Worm (Caenorhabditis elegans): ENCODE results near the gene R53.4.
A peak's percentile ranks its signal among the peaks of the same experiment; 100 is the strongest.

Gene R53.4

ce11 chrII:9940430-9940829, 27.4 kb downstream of the R53.4 start, which contains the start of gene ufd-3 (continued):
- TF ChIP-seq sptf-1 (tag; optimal IDR thresholded peaks at IDR 0.05) (no peak), C34B4.2 (tag; optimal IDR thresholded peaks at IDR 0.05) (no peak), irx-1 (tag; optimal IDR thresholded peaks at IDR 0.05) (peak; percentile 95), nhr-77 (tag; optimal IDR thresholded peaks at IDR 0.05) (peak; percentile 48), zip-4 (GFP tag; optimal IDR thresholded peaks at IDR 0.05) (peak; percentile 45), Y116A8C.19 (tag; optimal IDR thresholded peaks at IDR 0.05; ENCODE audit: borderline replicate concordance) (peak; percentile 80), efl-3 (GFP tag; optimal IDR thresholded peaks at IDR 0.05) (no peak), rnt-1 (tag; optimal IDR thresholded peaks at IDR 0.05) (peak; percentile 99), hlh-4 (tag; optimal IDR thresholded peaks at IDR 0.05) (peak; percentile 63), nhr-11 (tag; optimal IDR thresholded peaks at IDR 0.05) (peak; percentile 89), sup-37 (GFP tag; optimal IDR thresholded peaks at IDR 0.05) (peak; percentile 59), ets-5 (GFP tag; IDR thresholded peaks at IDR 0.05) (no peak), ceh-63 (GFP tag; optimal IDR thresholded peaks at IDR 0.05) (no peak), pag-3 (tag; optimal IDR thresholded peaks at IDR 0.05; ENCODE audit: borderline replicate concordance, insufficient read depth) (no peak), nhr-84 (tag; optimal IDR thresholded peaks at IDR 0.05) (no peak), nhr-20 (tag; optimal IDR thresholded peaks at IDR 0.05) (peak; percentile 93), swsn-7 (tag; optimal IDR thresholded peaks at IDR 0.05) (peak; percentile 91), aha-1 (tag; optimal IDR thresholded peaks at IDR 0.05) (no peak), nhr-19 (GFP tag; conservative IDR thresholded peaks at IDR 0.05) (peak; percentile 88), ceh-8 (GFP tag; optimal IDR thresholded peaks at IDR 0.05) (peak; percentile 61), unc-86 (tag; optimal IDR thresholded peaks at IDR 0.05) (peak; percentile 85), ceh-82 (tag; optimal IDR thresholded peaks at IDR 0.05) (peak; percentile 83 to 92 (median 88)), dsc-1 (tag; optimal IDR thresholded peaks at IDR 0.05) (peak; percentile 90), fos-1 (tag; optimal IDR thresholded peaks at IDR 0.05) (peak; percentile 73), egl-13 (tag; optimal IDR thresholded peaks at IDR 0.05) (peak; percentile 92), nhr-28 (tag; optimal IDR thresholded peaks at IDR 0.05) (no peak), egl-27 (tag; optimal IDR thresholded peaks at IDR 0.05) (no peak), tlp-1 (tag; optimal IDR thresholded peaks at IDR 0.05) (no peak), grh-1 (GFP tag; IDR thresholded peaks at IDR 0.05) (peak; percentile 72; the same call in 1 of the 2 replicates), isw-1 (GFP tag; IDR thresholded peaks at IDR 0.05) (peak; percentile 83), elt-2 (tag; optimal IDR thresholded peaks at IDR 0.05) (peak; percentile 55), unc-130 (tag; optimal IDR thresholded peaks at IDR 0.05) (peak; percentile 93), hpl-2 (GFP tag; optimal IDR thresholded peaks at IDR 0.05) (peak; percentile 12), mab-9 (GFP tag; IDR thresholded peaks at IDR 0.05) (peak; percentile 71), snu-23 (GFP tag; optimal IDR thresholded peaks at IDR 0.05) (peak; percentile 92), lin-35 (GFP tag; optimal IDR thresholded peaks at IDR 0.05) (peak; percentile 99), vab-15 (tag; optimal IDR thresholded peaks at IDR 0.05) (peak; percentile 85), dpl-1 (GFP tag; optimal IDR thresholded peaks at IDR 0.05) (peak; percentile 95 to 98 (median 97)), jun-1 (tag; optimal IDR thresholded peaks at IDR 0.05) (peak; percentile 68), ceh-88 (GFP tag; IDR thresholded peaks at IDR 0.05) (peak; percentile 76), ama-1 (optimal IDR thresholded peaks at IDR 0.05) (peak; percentile 15), tbx-2 (tag; optimal IDR thresholded peaks at IDR 0.05) (peak; percentile 93), mdl-1 (tag; optimal IDR thresholded peaks at IDR 0.05) (peak in 1 of 2 experiments; percentile 78), mef-2 (tag; optimal IDR thresholded peaks at IDR 0.05) (no peak), fkh-4 (tag; optimal IDR thresholded peaks at IDR 0.05; ENCODE audit: borderline replicate concordance) (peak; percentile 90), lin-13 (GFP tag; optimal IDR thresholded peaks at IDR 0.05) (peak; percentile 83), nhr-76 (tag; optimal IDR thresholded peaks at IDR 0.05) (no peak)

Measured in whole organism, L1 larva.